Worm (Caenorhabditis elegans) whole organism, L1 larva: ENCODE data around the gene sshk-1.

ENCODE experiments used
- C16A3.4 ChIP-seq: fragments of 150-350 bp; optimal IDR thresholded peaks from 2 replicates; lab custom pipeline; 2014; ENCODE audit warnings: missing biosample characterization, missing genetic modification characterization
- F16B12.6 ChIP-seq: fragments of 150-350 bp; optimal IDR thresholded peaks from 2 replicates; lab custom pipeline; 2014; ENCODE audit warnings: missing biosample characterization, missing genetic modification characterization
- Y116A8C.19 ChIP-seq: sonication (generic microtip); optimal IDR thresholded peaks from 2 replicates; lab custom pipeline; 2016; ENCODE audit warnings: missing compliant biosample characterization, missing genetic modification characterization, borderline replicate concordance
- alr-1 ChIP-seq: fragments of 200-800 bp; sonication (Bioruptor generic); optimal IDR thresholded peaks from 2 replicates; lab custom pipeline; 2018; ENCODE audit warnings: borderline replicate concordance, mild to moderate bottlenecking, missing genetic modification characterization, missing compliant biosample characterization
- ama-1 ChIP-seq: fragments of 150-350 bp; optimal IDR thresholded peaks from 2 replicates; lab custom pipeline; 2014
- ceh-63 ChIP-seq: fragments of 200-800 bp; sonication (Bioruptor generic); optimal IDR thresholded peaks from 2 replicates; lab custom pipeline; 2018; ENCODE audit warnings: mild to moderate bottlenecking, missing genetic modification characterization, missing compliant biosample characterization
- ceh-8 ChIP-seq: fragments of 200-800 bp; sonication (Bioruptor generic); optimal IDR thresholded peaks from 2 replicates; lab custom pipeline; 2018; ENCODE audit warnings: mild to moderate bottlenecking, missing genetic modification characterization, moderate library complexity, missing compliant biosample characterization
- dpl-1 ChIP-seq, 3 experiments: fragments of 150-350 bp in 2 of 3; sonication (generic microtip) in 1 of 3; optimal IDR thresholded peaks; 2 replicates each; lab custom pipeline; 2014 to 2017; ENCODE audit warnings: missing biosample characterization in 3 of 3, missing genetic modification characterization in 3 of 3, missing genetic modification reagents in 3 of 3
- efl-1 ChIP-seq, 4 experiments: fragments of 150-350 bp; optimal IDR thresholded peaks in 3 of 4; peaks in 1 of 4; 1 replicate in 1 of 4; 2 replicates in 3 of 4; lab custom pipeline; 2014; ENCODE audit warnings: missing biosample characterization in 2 of 4, missing genetic modification characterization in 2 of 4, missing genetic modification reagents in 2 of 4
- egl-13 ChIP-seq: sonication (generic microtip); optimal IDR thresholded peaks from 2 replicates; lab custom pipeline; 2016; ENCODE audit warnings: missing genotype, missing genetic modification reagents, missing genetic modification characterization, missing compliant biosample characterization
- fkh-10 ChIP-seq: sonication (generic microtip); optimal IDR thresholded peaks from 2 replicates; lab custom pipeline; 2017; ENCODE audit warnings: missing biosample characterization, missing genetic modification reagents, missing genetic modification characterization
- fkh-4 ChIP-seq: sonication (generic microtip); optimal IDR thresholded peaks from 2 replicates; lab custom pipeline; 2016; ENCODE audit warnings: missing compliant biosample characterization, missing genetic modification characterization, borderline replicate concordance
- fos-1 ChIP-seq: fragments of 150-350 bp; optimal IDR thresholded peaks from 2 replicates; lab custom pipeline; 2014; ENCODE audit warnings: missing biosample characterization, missing genetic modification characterization
- grh-1 ChIP-seq: fragments of 200-800 bp; sonication (Bioruptor generic); IDR thresholded peaks from 2 replicates; pipeline ENCODE4 v1.3.6; 2022; ENCODE audit warnings: missing genetic modification reagents, missing genetic modification characterization, missing compliant biosample characterization
- hlh-17 ChIP-seq: fragments of 200-800 bp; sonication (Bioruptor generic); optimal IDR thresholded peaks from 2 replicates; lab custom pipeline; 2018; ENCODE audit warnings: missing genetic modification characterization, mild to moderate bottlenecking, missing compliant biosample characterization, moderate library complexity, borderline replicate concordance
- hlh-4 ChIP-seq: sonication (generic microtip); optimal IDR thresholded peaks from 2 replicates; lab custom pipeline; 2016; ENCODE audit warnings: mild to moderate bottlenecking, missing genetic modification characterization, missing compliant biosample characterization
- irx-1 ChIP-seq: sonication (generic microtip); optimal IDR thresholded peaks from 2 replicates; lab custom pipeline; 2016; ENCODE audit warnings: missing genetic modification characterization, missing compliant biosample characterization
- isw-1 ChIP-seq: fragments of 200-800 bp; sonication (Bioruptor generic); IDR thresholded peaks from 2 replicates; pipeline ENCODE4 v1.3.6; 2022; ENCODE audit warnings: missing genetic modification characterization, missing compliant biosample characterization
- lin-13 ChIP-seq: fragments of 150-350 bp; optimal IDR thresholded peaks from 2 replicates; lab custom pipeline; 2014; ENCODE audit warnings: missing biosample characterization, missing genetic modification reagents, missing genetic modification characterization
- lin-14 ChIP-seq: fragments of 200-800 bp; sonication (Bioruptor generic); optimal IDR thresholded peaks from 2 replicates; lab custom pipeline; 2018; ENCODE audit warnings: mild to moderate bottlenecking, missing genetic modification characterization, moderate library complexity, missing compliant biosample characterization
- lir-3 ChIP-seq: sonication (generic microtip); optimal IDR thresholded peaks from 2 replicates; lab custom pipeline; 2016; ENCODE audit warnings: mild to moderate bottlenecking, missing genetic modification characterization, moderate library complexity, missing compliant biosample characterization; ENCODE audit not compliant: poor library complexity
- lsy-2 ChIP-seq, 2 experiments: fragments of 150-350 bp; optimal IDR thresholded peaks; 2 replicates each; lab custom pipeline; 2014; ENCODE audit warnings: missing biosample characterization in 2 of 2, missing genetic modification characterization in 2 of 2
- mab-9 ChIP-seq: fragments of 200-800 bp; sonication (Bioruptor generic); IDR thresholded peaks from 2 replicates; pipeline ENCODE4 v1.3.6; 2022; ENCODE audit warnings: missing genetic modification reagents, missing genetic modification characterization, missing compliant biosample characterization
- mdl-1 ChIP-seq, 2 experiments: fragments of 150-350 bp; optimal IDR thresholded peaks; 2 replicates each; lab custom pipeline; 2014 to 2017; ENCODE audit warnings: missing biosample characterization in 2 of 2, missing genetic modification characterization in 2 of 2, inconsistent platforms in 1 of 2
- mef-2 ChIP-seq: fragments of 150-350 bp; optimal IDR thresholded peaks from 2 replicates; lab custom pipeline; 2014; ENCODE audit warnings: missing biosample characterization, missing genetic modification characterization
- mep-1 ChIP-seq: fragments of 150-350 bp; optimal IDR thresholded peaks from 2 replicates; lab custom pipeline; 2014; ENCODE audit warnings: missing biosample characterization, missing genetic modification characterization
- nhr-11 ChIP-seq: fragments of 150-350 bp; optimal IDR thresholded peaks from 2 replicates; lab custom pipeline; 2014; ENCODE audit warnings: missing biosample characterization, missing genetic modification characterization
- nhr-237 ChIP-seq: fragments of 150-350 bp; optimal IDR thresholded peaks from 2 replicates; lab custom pipeline; 2014; ENCODE audit warnings: missing biosample characterization, missing genetic modification characterization
- nhr-28 ChIP-seq: fragments of 150-350 bp; optimal IDR thresholded peaks from 2 replicates; lab custom pipeline; 2014; ENCODE audit warnings: missing biosample characterization, missing genetic modification characterization
- nhr-71 ChIP-seq: sonication (generic microtip); optimal IDR thresholded peaks from 2 replicates; lab custom pipeline; 2016; ENCODE audit warnings: mild to moderate bottlenecking, missing genetic modification characterization, moderate library complexity, missing compliant biosample characterization
- nhr-85 ChIP-seq: sonication (generic microtip); peaks from one replicate; lab custom pipeline; 2016; ENCODE audit warnings: missing genetic modification characterization, inconsistent platforms, missing compliant biosample characterization
- nhr-90 ChIP-seq: sonication (generic microtip); optimal IDR thresholded peaks from 2 replicates; lab custom pipeline; 2016; ENCODE audit warnings: mild to moderate bottlenecking, missing genetic modification characterization, missing compliant biosample characterization; ENCODE audit not compliant: poor library complexity
- pag-3 ChIP-seq: sonication (generic microtip); optimal IDR thresholded peaks from 2 replicates; lab custom pipeline; 2017; ENCODE audit warnings: missing genetic modification characterization, mild to moderate bottlenecking, missing compliant biosample characterization, antibody characterized with exemption, borderline replicate concordance; ENCODE audit not compliant: insufficient read depth
- rnt-1 ChIP-seq: sonication (generic microtip); optimal IDR thresholded peaks from 2 replicates; lab custom pipeline; 2016; ENCODE audit warnings: mild to moderate bottlenecking, missing genetic modification characterization, moderate library complexity, missing compliant biosample characterization
- skn-1 ChIP-seq: fragments of 150-350 bp; optimal IDR thresholded peaks from 2 replicates; lab custom pipeline; 2014; ENCODE audit warnings: missing biosample characterization, missing genetic modification characterization
- snu-23 ChIP-seq: sonication (generic microtip); optimal IDR thresholded peaks from 2 replicates; lab custom pipeline; 2016; ENCODE audit warnings: missing genetic modification characterization, missing compliant biosample characterization
- swsn-7 ChIP-seq: sonication (generic microtip); optimal IDR thresholded peaks from 2 replicates; lab custom pipeline; 2016; ENCODE audit warnings: missing genetic modification characterization, missing compliant biosample characterization
- unc-130 ChIP-seq: fragments of 150-350 bp; optimal IDR thresholded peaks from 2 replicates; lab custom pipeline; 2017; ENCODE audit warnings: missing biosample characterization, missing genetic modification characterization, inconsistent platforms
- unc-62 ChIP-seq: fragments of 150-350 bp; optimal IDR thresholded peaks from 2 replicates; lab custom pipeline; 2014; ENCODE audit warnings: missing biosample characterization, missing genetic modification reagents, missing genetic modification characterization
- unc-86 ChIP-seq: sonication (generic microtip); optimal IDR thresholded peaks from 2 replicates; lab custom pipeline; 2016; ENCODE audit warnings: missing genetic modification characterization, missing compliant biosample characterization
- unc-98 ChIP-seq: fragments of 200-800 bp; sonication (Bioruptor generic); IDR thresholded peaks from 2 replicates; pipeline ENCODE4 v1.3.6; 2022; ENCODE audit warnings: missing genetic modification characterization, missing compliant biosample characterization
- zip-4 ChIP-seq: fragments of 200-800 bp; sonication (Bioruptor generic); optimal IDR thresholded peaks from 2 replicates; lab custom pipeline; 2018; ENCODE audit warnings: mild to moderate bottlenecking, missing genetic modification characterization, moderate library complexity, missing compliant biosample characterization

The sshk-1 gene

ce11 chrV:20782188-20782587 is 33.8 kb upstream of the sshk-1 start (continued):
- TF ChIP-seq ceh-8 = peak; percentile 40
- TF ChIP-seq grh-1 = no peak
- TF ChIP-seq ceh-63 = no peak
- TF ChIP-seq lin-14 (GFP tag; lab: Kevin White, UChicago) = peak; percentile 93
- TF ChIP-seq unc-62 = no peak
- TF ChIP-seq hlh-17 (GFP tag; lab: Kevin White, UChicago) = no peak
- TF ChIP-seq alr-1 = no peak
- no peak for TF ChIP-seq unc-98
- no peak for TF ChIP-seq unc-130
- no peak for TF ChIP-seq nhr-28 (tag; lab: Kevin White, UChicago)
- peak; percentile 1 for TF ChIP-seq rnt-1
- TF ChIP-seq snu-23 (GFP tag; lab: Kevin White, UChicago) = peak; percentile 65
- TF ChIP-seq lin-13 (GFP tag; lab: Kevin White, UChicago) = no peak
- peak in 1 of 3 experiments; percentile 38 for TF ChIP-seq dpl-1 (GFP tag; optimal IDR thresholded peaks at IDR 0.05; lab: Kevin White, UChicago)
- TF ChIP-seq mab-9 = no peak; the same call in 1 of the 2 replicates
- TF ChIP-seq nhr-85 (tag; lab: Kevin White, UChicago) = no peak
- no peak for TF ChIP-seq zip-4 (GFP tag; lab: Kevin White, UChicago)
- peak; percentile 56 for TF ChIP-seq mep-1 (tag; lab: Kevin White, UChicago)
- TF ChIP-seq lir-3 (tag; lab: Kevin White, UChicago) = no peak
- no peak for TF ChIP-seq fkh-4 (tag; lab: Kevin White, UChicago)
- TF ChIP-seq C16A3.4 (tag; lab: Kevin White, UChicago) = no peak
- no peak for TF ChIP-seq fos-1
- peak; percentile 11 for TF ChIP-seq nhr-11 (tag; lab: Kevin White, UChicago)
- TF ChIP-seq mdl-1 (tag; optimal IDR thresholded peaks at IDR 0.05; lab: Kevin White, UChicago) = peak in 1 of 2 experiments; percentile 47
- peak; percentile 60 to 67 for TF ChIP-seq lsy-2 (tag; optimal IDR thresholded peaks at IDR 0.05; lab: Kevin White, UChicago)
- peak; percentile 91 for TF ChIP-seq nhr-71 (tag; lab: Kevin White, UChicago)
- TF ChIP-seq nhr-237 (tag; lab: Kevin White, UChicago) = no peak
- TF ChIP-seq skn-1 (tag; lab: Kevin White, UChicago) = peak; percentile 27
- TF ChIP-seq fkh-10 (GFP tag; lab: Kevin White, UChicago) = peak; percentile 97
- peak; percentile 18 for TF ChIP-seq irx-1 (tag; lab: Kevin White, UChicago)
- peak; percentile 30 for TF ChIP-seq isw-1 (GFP tag; lab: Robert Waterston, UW)
- TF ChIP-seq hlh-4 = no peak
- no peak for TF ChIP-seq nhr-90 (tag; lab: Kevin White, UChicago)
- TF ChIP-seq swsn-7 = peak; percentile 72
- TF ChIP-seq F16B12.6 (tag; lab: Kevin White, UChicago) = no peak
- TF ChIP-seq ama-1 (lab: Kevin White, UChicago) = peak; percentile 30
- TF ChIP-seq pag-3 (tag; lab: Kevin White, UChicago) = no peak
- TF ChIP-seq mef-2 (tag; lab: Kevin White, UChicago) = peak; percentile 52
- peak; percentile 56 for TF ChIP-seq egl-13 (tag; lab: Kevin White, UChicago)
- TF ChIP-seq Y116A8C.19 (tag; lab: Kevin White, UChicago) = no peak
- peak; percentile 73 for TF ChIP-seq unc-86 (tag; lab: Kevin White, UChicago)

ce11 chrV:20783642-20784041 is 32.3 kb upstream of the sshk-1 start:
- TF ChIP-seq irx-1 (tag; lab: Kevin White, UChicago) = no peak
- TF ChIP-seq efl-1 (optimal IDR thresholded peaks at IDR 0.05; lab: Kevin White, UChicago) = no peak
- peak in 1 of 2 experiments; percentile 30 for TF ChIP-seq efl-1 (GFP tag; optimal IDR thresholded peaks at IDR 0.05 in 1 of 2; lab: Kevin White, UChicago)
